Fruit fly (Drosophila melanogaster): ENCODE results near the gene ng3.

Gene ng3

DNA sequence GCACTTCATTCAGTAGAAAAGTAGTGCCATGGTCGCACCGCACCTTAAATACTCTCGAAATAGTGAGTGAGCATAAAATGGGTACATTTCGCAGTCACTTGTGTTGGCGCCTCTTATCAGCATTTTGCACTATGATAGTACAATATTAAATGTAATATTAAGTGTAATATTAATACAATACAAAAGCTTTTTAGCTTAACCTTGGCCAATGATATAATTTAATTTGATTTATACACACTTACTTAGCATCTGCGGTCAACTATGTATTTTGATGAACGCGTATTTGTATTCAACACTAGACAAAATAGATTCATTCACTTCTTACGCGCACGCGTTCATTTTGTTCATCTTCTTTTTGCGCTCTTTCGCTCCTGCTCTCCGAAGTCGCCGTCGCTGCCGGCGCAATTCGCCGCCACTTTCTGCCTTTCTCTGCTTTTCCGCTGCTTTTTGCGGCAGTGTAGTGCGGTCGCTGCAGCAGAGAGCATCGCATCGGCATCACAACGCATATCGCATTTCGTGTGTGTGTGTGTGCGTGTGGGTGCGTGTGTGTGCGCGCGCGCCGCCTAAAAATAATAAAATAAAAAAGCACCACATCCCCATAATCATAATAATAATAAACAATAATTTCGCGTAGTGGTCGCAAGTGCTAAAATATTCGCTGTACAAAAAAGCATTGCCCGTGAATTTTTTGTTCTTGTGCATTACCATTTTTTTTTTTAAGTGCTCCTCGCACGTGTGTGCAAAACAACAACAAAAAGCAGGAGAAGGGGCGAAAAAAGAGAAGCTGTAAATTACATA lies 47.2 kb upstream of the ng3 start (continued):
- no peak for TF ChIP-seq CG18764 (GFP tag; optimal IDR thresholded peaks at IDR 0.05)
- TF ChIP-seq CG17328 (GFP tag; IDR thresholded peaks at IDR 0.05), result peak; percentile 53
- TF ChIP-seq PHDP (tag; optimal IDR thresholded peaks at IDR 0.05), result peak; percentile 46
- TF ChIP-seq Sox100B (GFP tag; optimal IDR thresholded peaks at IDR 0.05), result peak; percentile 63
- TF ChIP-seq CG14441 (GFP tag; IDR thresholded peaks at IDR 0.05), result peak; percentile 46; the same call in 1 of the 2 replicates
- peak; percentile 34 for TF ChIP-seq CG8924 (tag; optimal IDR thresholded peaks at IDR 0.05)
- peak; percentile 5 for TF ChIP-seq CG8944 (GFP tag; optimal IDR thresholded peaks at IDR 0.05)
- no peak for TF ChIP-seq CG10274 (GFP tag; optimal IDR thresholded peaks at IDR 0.05)
- TF ChIP-seq Ravus (GFP tag; IDR thresholded peaks at IDR 0.05), result no peak
- TF ChIP-seq CG2116 (GFP tag; optimal IDR thresholded peaks at IDR 0.05), result peak; percentile 11
- no peak for TF ChIP-seq ab (GFP tag; optimal IDR thresholded peaks at IDR 0.05)
- TF ChIP-seq tin (GFP tag; optimal IDR thresholded peaks at IDR 0.05), result peak; percentile 53
- 0 out of 2 replicates have a peak, but pooled peaks have one; percentile 9 for TF ChIP-seq CG13287 (GFP tag; IDR thresholded peaks at IDR 0.05; ENCODE audit: partially characterized antibody)
- peak; percentile 1 for TF ChIP-seq lilli (GFP tag; optimal IDR thresholded peaks at IDR 0.05)
- TF ChIP-seq CG15479 (GFP tag; optimal IDR thresholded peaks at IDR 0.05), result no peak
- TF ChIP-seq twi (tag; optimal IDR thresholded peaks at IDR 0.05), result no peak
- peak; percentile 22 for TF ChIP-seq scrt (GFP tag; optimal IDR thresholded peaks at IDR 0.05)
- TF ChIP-seq CG9817 (tag; optimal IDR thresholded peaks at IDR 0.05), result peak; percentile 13
- peak; percentile 50 for TF ChIP-seq Hmr (GFP tag; optimal IDR thresholded peaks at IDR 0.05)
- TF ChIP-seq Gsc (GFP tag; IDR thresholded peaks at IDR 0.05), result no peak
- peak; percentile 49 for TF ChIP-seq CG2712 (tag; optimal IDR thresholded peaks at IDR 0.05)
- TF ChIP-seq CG2889 (GFP tag; IDR thresholded peaks at IDR 0.05), result peak; percentile 18; the same call in 1 of the 3 replicates
- TF ChIP-seq CG31224 (GFP tag; IDR thresholded peaks at IDR 0.05), result no peak
- TF ChIP-seq jigr1 (GFP tag; IDR thresholded peaks at IDR 0.05), result no peak
- 0 out of 3 replicates have a peak, but pooled peaks have one; percentile 29 for TF ChIP-seq mld (GFP tag; IDR thresholded peaks at IDR 0.05; ENCODE audit: partially characterized antibody)
- no peak for TF ChIP-seq eyg (GFP tag; optimal IDR thresholded peaks at IDR 0.05)
- TF ChIP-seq psq (GFP tag; optimal IDR thresholded peaks at IDR 0.05), result no peak
- TF ChIP-seq CG17912 (GFP tag; optimal IDR thresholded peaks at IDR 0.05), result no peak
- no peak for TF ChIP-seq chn (GFP tag; optimal IDR thresholded peaks at IDR 0.05)
- peak; percentile 45 for TF ChIP-seq Xbp1 (GFP tag; optimal IDR thresholded peaks at IDR 0.05)
- TF ChIP-seq pum (GFP tag; optimal IDR thresholded peaks at IDR 0.05), result no peak
- TF ChIP-seq Neu2 (GFP tag; optimal IDR thresholded peaks at IDR 0.05; ENCODE audit: borderline replicate concordance), result no peak
- TF ChIP-seq CG10979 (tag; optimal IDR thresholded peaks at IDR 0.05), result peak; percentile 39
- no peak for TF ChIP-seq Poxn (GFP tag; IDR thresholded peaks at IDR 0.05)
- peak; percentile 36; the same call in 2 of the 3 replicates for TF ChIP-seq CG11695 (GFP tag; IDR thresholded peaks at IDR 0.05)
- TF ChIP-seq phol (tag; optimal IDR thresholded peaks at IDR 0.05), result peak; percentile 51
- peak; percentile 4 for TF ChIP-seq CG10209 (GFP tag; optimal IDR thresholded peaks at IDR 0.05)
- TF ChIP-seq Nf-YA (GFP tag; IDR thresholded peaks at IDR 0.05), result no peak
- TF ChIP-seq run (tag; optimal IDR thresholded peaks at IDR 0.05), result peak; percentile 3
- no peak for TF ChIP-seq bbx (GFP tag; IDR thresholded peaks at IDR 0.05; ENCODE audit: partially characterized antibody)
- peak in 1 of 2 experiments; percentile 15 for TF ChIP-seq dpn (GFP tag; optimal IDR thresholded peaks at IDR 0.05)
- TF ChIP-seq ems (GFP tag; optimal IDR thresholded peaks at IDR 0.05), result peak; percentile 8
- peak; percentile 20 to 42 for TF ChIP-seq bsh (GFP tag; optimal IDR thresholded peaks at IDR 0.05)
- TF ChIP-seq hbn (GFP tag; IDR thresholded peaks at IDR 0.05; ENCODE audit: partially characterized antibody), result no peak
- no peak for TF ChIP-seq CkIIα-i1 (GFP tag; IDR thresholded peaks at IDR 0.05)
- no peak for TF ChIP-seq CG15601 (tag; optimal IDR thresholded peaks at IDR 0.05)
- TF ChIP-seq gce (GFP tag; IDR thresholded peaks at IDR 0.05), result 0 out of 3 replicates have a peak, but pooled peaks have one; percentile 54
- TF ChIP-seq abd-A (tag; optimal IDR thresholded peaks at IDR 0.05), result peak; percentile 16
